Worm (Caenorhabditis elegans): ENCODE results near the gene F23A7.8.

- TF ChIP-seq ztf-11 (tag; optimal IDR thresholded peaks at IDR 0.05) (no peak), snpc-4 (tag; optimal IDR thresholded peaks at IDR 0.05) (no peak), ceh-82 (tag; optimal IDR thresholded peaks at IDR 0.05) (no peak), ceh-16 (tag; optimal IDR thresholded peaks at IDR 0.05) (no peak), elt-2 (tag; optimal IDR thresholded peaks at IDR 0.05) (peak; percentile 33), lin-39 (tag; optimal IDR thresholded peaks at IDR 0.05) (peak; percentile 61), zag-1 (tag; optimal IDR thresholded peaks at IDR 0.05) (no peak), unc-62 (GFP tag; optimal IDR thresholded peaks at IDR 0.05) (no peak), nhr-77 (tag; optimal IDR thresholded peaks at IDR 0.05) (no peak)
These were observed 5.1 kb downstream of the F23A7.8 start for ce11 chrX:16218306-16218705.
